Worm (Caenorhabditis elegans): ENCODE measurements around the gene W04G3.7.
A peak's percentile ranks its signal among the peaks of the same experiment; 100 is the strongest.

The W04G3.7 gene

DNA sequence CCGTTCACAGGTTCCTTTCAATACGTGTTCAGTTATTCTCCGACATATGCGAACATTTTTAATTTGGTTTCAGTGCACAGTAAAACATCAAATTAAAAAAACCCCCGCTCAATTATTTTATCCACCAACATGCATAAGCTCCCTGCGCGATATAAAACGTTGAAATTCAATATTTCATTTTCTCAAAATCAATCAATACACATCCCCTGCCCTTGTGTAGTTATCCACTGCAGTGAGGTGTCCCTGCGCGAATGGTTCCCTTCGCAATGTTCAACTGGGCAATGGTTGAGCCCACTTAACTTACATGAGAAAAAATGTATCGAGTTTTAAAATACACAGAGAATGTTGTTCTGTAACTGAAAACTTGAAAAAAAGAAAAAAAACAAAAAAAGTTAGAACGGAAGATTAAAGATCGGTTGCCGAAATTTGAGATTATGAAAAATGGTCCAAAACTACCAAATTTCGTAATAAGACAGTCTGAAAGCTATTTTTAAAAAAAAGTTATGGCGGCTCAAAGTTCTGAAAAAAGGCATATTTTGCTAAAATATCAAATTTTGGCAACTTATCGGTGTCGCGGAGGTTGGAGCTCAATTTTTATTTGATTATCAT is 9.0 kb upstream of the W04G3.7 start:
- TF ChIP-seq C08G9.2 (tag; optimal IDR thresholded peaks at IDR 0.05) = peak; percentile 87
- TF ChIP-seq K02D7.2 (tag; optimal IDR thresholded peaks at IDR 0.05) = peak; percentile 63
- TF ChIP-seq syd-9 (tag; optimal IDR thresholded peaks at IDR 0.05) = peak; percentile 94
- TF ChIP-seq lin-11 (tag; optimal IDR thresholded peaks at IDR 0.05) = peak; percentile 52
- peak; percentile 88 for TF ChIP-seq dmd-4 (tag; optimal IDR thresholded peaks at IDR 0.05; ENCODE audit: borderline replicate concordance)
- TF ChIP-seq ceh-9 (tag; optimal IDR thresholded peaks at IDR 0.05) = no peak
- peak; percentile 67 for TF ChIP-seq pha-4 (tag; optimal IDR thresholded peaks at IDR 0.05)
- TF ChIP-seq unc-3 (GFP tag; conservative IDR thresholded peaks at IDR 0.05) = peak; percentile 80
- peak; percentile 89 for TF ChIP-seq unc-3 (tag; optimal IDR thresholded peaks at IDR 0.05)
- TF ChIP-seq zip-5 (tag; optimal IDR thresholded peaks at IDR 0.05) = peak; percentile 36
- TF ChIP-seq pat-9 (tag; optimal IDR thresholded peaks at IDR 0.05) = peak; percentile 54
- peak; percentile 46 for TF ChIP-seq sox-4 (tag; optimal IDR thresholded peaks at IDR 0.05)
- peak; percentile 85 for TF ChIP-seq lim-6 (tag; optimal IDR thresholded peaks at IDR 0.05)
- peak; percentile 99 for TF ChIP-seq nfya-1 (tag; optimal IDR thresholded peaks at IDR 0.05)
- TF ChIP-seq unc-86 (tag; optimal IDR thresholded peaks at IDR 0.05) = peak; percentile 95
- TF ChIP-seq rnt-1 (tag; optimal IDR thresholded peaks at IDR 0.05) = peak; percentile 99
- no peak for TF ChIP-seq ceh-24 (tag; optimal IDR thresholded peaks at IDR 0.05)
- peak; percentile 76 for TF ChIP-seq ttx-3 (tag; optimal IDR thresholded peaks at IDR 0.05)
- peak; percentile 66 for TF ChIP-seq fkh-6 (tag; optimal IDR thresholded peaks at IDR 0.05)
- TF ChIP-seq npax-4 (tag; optimal IDR thresholded peaks at IDR 0.05) = peak; percentile 15
- peak; percentile 26 for TF ChIP-seq ahr-1 (tag; optimal IDR thresholded peaks at IDR 0.05)
- peak; percentile 88 for TF ChIP-seq madf-2 (tag; optimal IDR thresholded peaks at IDR 0.05)
- TF ChIP-seq ref-2 (tag; optimal IDR thresholded peaks at IDR 0.05) = peak; percentile 98
- peak; percentile 82 for TF ChIP-seq ceh-19 (GFP tag; optimal IDR thresholded peaks at IDR 0.05)
- TF ChIP-seq hlh-8 (tag; optimal IDR thresholded peaks at IDR 0.05) = peak; percentile 48
- TF ChIP-seq ztf-16 (tag; optimal IDR thresholded peaks at IDR 0.05) = peak; percentile 95
- peak; percentile 35 for TF ChIP-seq eyg-1 (tag; optimal IDR thresholded peaks at IDR 0.05)
- peak; percentile 67 for TF ChIP-seq Y22D7AL.16 (tag; optimal IDR thresholded peaks at IDR 0.05)
- TF ChIP-seq ceh-45 (GFP tag; IDR thresholded peaks at IDR 0.05) = peak; percentile 69; the same call in 1 of the 2 replicates
- TF ChIP-seq pax-1 (tag; optimal IDR thresholded peaks at IDR 0.05) = peak; percentile 96
- peak; percentile 97 for TF ChIP-seq pqm-1 (tag; optimal IDR thresholded peaks at IDR 0.05)
- TF ChIP-seq elt-2 (tag; optimal IDR thresholded peaks at IDR 0.05) = peak; percentile 85
- TF ChIP-seq tbx-2 (tag; optimal IDR thresholded peaks at IDR 0.05) = peak; percentile 97
- peak; percentile 58 for TF ChIP-seq hlh-13 (GFP tag; optimal IDR thresholded peaks at IDR 0.05)
- peak; percentile 52 for TF ChIP-seq che-1 (tag; optimal IDR thresholded peaks at IDR 0.05)
- peak; percentile 93 for TF ChIP-seq ceh-14 (tag; optimal IDR thresholded peaks at IDR 0.05)
- peak; percentile 100 for TF ChIP-seq ceh-48 (tag; optimal IDR thresholded peaks at IDR 0.05)
- TF ChIP-seq ets-4 (tag; optimal IDR thresholded peaks at IDR 0.05) = peak; percentile 74
- TF ChIP-seq unc-55 (GFP tag; optimal IDR thresholded peaks at IDR 0.05) = peak; percentile 96
- TF ChIP-seq fkh-10 (GFP tag; optimal IDR thresholded peaks at IDR 0.05) = peak; percentile 91
- peak; percentile 57 for TF ChIP-seq hlh-30 (tag; optimal IDR thresholded peaks at IDR 0.05; ENCODE audit: insufficient read depth)
- TF ChIP-seq sdc-2 (tag; optimal IDR thresholded peaks at IDR 0.05) = peak; percentile 100
- TF ChIP-seq K09A11.1 (tag; optimal IDR thresholded peaks at IDR 0.05; ENCODE audit: insufficient read depth) = peak; percentile 84
- TF ChIP-seq pha-2 (tag; optimal IDR thresholded peaks at IDR 0.05) = no peak
- peak; percentile 98 for TF ChIP-seq pros-1 (tag; optimal IDR thresholded peaks at IDR 0.05)
- TF ChIP-seq nhr-11 (tag; optimal IDR thresholded peaks at IDR 0.05) = peak; percentile 95
- TF ChIP-seq odd-2 (tag; optimal IDR thresholded peaks at IDR 0.05) = no peak
- TF ChIP-seq fax-1 (tag; optimal IDR thresholded peaks at IDR 0.05) = peak; percentile 51
- peak; percentile 98 for TF ChIP-seq unc-42 (tag; optimal IDR thresholded peaks at IDR 0.05)
- TF ChIP-seq hlh-6 (tag; optimal IDR thresholded peaks at IDR 0.05) = peak; percentile 87
- TF ChIP-seq ceh-30 (tag; optimal IDR thresholded peaks at IDR 0.05) = peak; percentile 98
- TF ChIP-seq ceh-18 (tag; optimal IDR thresholded peaks at IDR 0.05) = peak; percentile 100

Measured in whole organism, late embryonic.